Worm (Caenorhabditis elegans): ENCODE results near the gene F19G12.4.
A peak's percentile ranks its signal among the peaks of the same experiment; 100 is the strongest.

Gene F19G12.4

DNA sequence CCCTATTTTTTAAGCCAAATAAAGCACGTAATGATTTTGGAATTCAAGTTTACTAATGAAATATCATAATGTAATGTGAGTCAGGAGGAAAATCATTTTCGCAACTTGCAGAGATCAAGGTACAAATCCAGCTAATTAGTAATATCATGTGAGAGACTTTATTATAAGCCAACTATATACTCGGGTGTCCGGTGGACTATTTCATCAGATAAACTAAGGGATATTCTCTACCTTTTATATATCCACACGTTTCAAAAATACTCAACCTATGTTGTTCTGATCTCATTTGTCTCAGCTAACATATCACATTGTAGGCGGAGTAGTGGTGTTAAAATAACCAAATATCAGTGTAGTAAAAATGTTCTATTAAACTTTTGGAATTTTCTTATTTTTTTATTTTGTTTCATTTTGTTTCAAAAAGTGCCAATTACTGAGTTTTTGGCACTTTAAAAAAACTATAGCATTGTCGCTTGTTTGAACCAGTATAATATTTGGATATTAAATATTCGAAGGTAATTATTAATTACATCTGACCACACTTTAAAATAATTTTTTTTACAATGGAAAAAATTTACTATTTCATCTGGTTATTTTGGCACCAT, 27.6 kb upstream of the F19G12.4 start (continued):
- TF ChIP-seq T20F7.1 (GFP tag; optimal IDR thresholded peaks at IDR 0.05) (peak; percentile 88), T26A8.4 (GFP tag; IDR thresholded peaks at IDR 0.05) (peak; percentile 98), dve-1 (tag; optimal IDR thresholded peaks at IDR 0.05; ENCODE audit: insufficient read depth) (peak; percentile 94), rbr-2 (tag; optimal IDR thresholded peaks at IDR 0.05) (peak; percentile 97), pqm-1 (tag; optimal IDR thresholded peaks at IDR 0.05) (peak; percentile 19), nhr-41 (GFP tag; IDR thresholded peaks at IDR 0.05) (no peak), fkh-10 (GFP tag; optimal IDR thresholded peaks at IDR 0.05) (peak; percentile 77), ZK337.2 (GFP tag; IDR thresholded peaks at IDR 0.05) (peak; percentile 79; the same call in 1 of the 2 replicates), hlh-30 (tag; optimal IDR thresholded peaks at IDR 0.05; ENCODE audit: insufficient read depth) (peak; percentile 95), ama-1 (optimal IDR thresholded peaks at IDR 0.05) (no peak), ceh-28 (tag; optimal IDR thresholded peaks at IDR 0.05) (peak; percentile 66), attf-4 (tag; optimal IDR thresholded peaks at IDR 0.05) (no peak), mxl-3 (GFP tag; optimal IDR thresholded peaks at IDR 0.05) (peak; percentile 76), daf-16 (GFP tag; optimal IDR thresholded peaks at IDR 0.05) (peak; percentile 79 to 98), daf-16 (tag; optimal IDR thresholded peaks at IDR 0.05) (peak; percentile 82), aly-2 (tag; optimal IDR thresholded peaks at IDR 0.05) (no peak), lin-15B (tag; optimal IDR thresholded peaks at IDR 0.05) (no peak), unc-130 (GFP tag; optimal IDR thresholded peaks at IDR 0.05) (no peak), ztf-7 (tag; optimal IDR thresholded peaks at IDR 0.05) (peak; percentile 93), Y5F2A.4 (GFP tag; optimal IDR thresholded peaks at IDR 0.05) (peak; percentile 61), nhr-77 (tag; optimal IDR thresholded peaks at IDR 0.05) (peak; percentile 99), dmd-6 (GFP tag; IDR thresholded peaks at IDR 0.05) (peak; percentile 88)

DNA sequence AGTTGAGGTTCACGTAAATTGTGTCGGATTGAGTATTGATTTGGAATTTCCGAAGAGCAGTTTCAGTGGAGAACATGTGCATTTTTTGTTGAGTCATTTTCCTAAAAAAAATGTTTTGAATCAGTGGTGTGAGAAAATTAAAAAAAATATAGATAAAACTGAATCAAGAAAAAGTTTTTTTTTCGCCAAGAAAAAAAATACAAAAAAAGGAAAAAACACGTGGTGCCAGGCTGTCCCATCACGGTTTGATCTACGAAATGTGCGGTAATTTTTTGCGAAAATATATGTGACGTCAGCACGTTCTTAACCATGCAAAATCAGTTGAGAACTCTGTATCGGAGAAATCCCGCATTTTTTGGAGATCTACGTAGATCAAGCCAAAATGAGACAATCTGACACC, 23.2 kb upstream of the F19G12.4 start, which contains the start of gene F56C3.9:
Gene F56C3.9 (minus strand): TSS at position 101 of the 400 bp plus-strand sequence.
- no peak for TF ChIP-seq F10B5.3 (tag; optimal IDR thresholded peaks at IDR 0.05)
- TF ChIP-seq lin-1 (GFP tag; IDR thresholded peaks at IDR 0.05), result no peak
- no peak for TF ChIP-seq hlh-30 (tag; optimal IDR thresholded peaks at IDR 0.05; ENCODE audit: insufficient read depth)
- TF ChIP-seq madf-9 (GFP tag; conservative IDR thresholded peaks at IDR 0.05), result no peak
- no peak for TF ChIP-seq zag-1 (tag; optimal IDR thresholded peaks at IDR 0.05)
- TF ChIP-seq cey-2 (tag; optimal IDR thresholded peaks at IDR 0.05; ENCODE audit: borderline replicate concordance, insufficient read depth), result no peak
- no peak for TF ChIP-seq ceh-20 (GFP tag; IDR thresholded peaks at IDR 0.05)
- no peak for TF ChIP-seq Y5F2A.4 (GFP tag; optimal IDR thresholded peaks at IDR 0.05)
- no peak for TF ChIP-seq zip-2 (tag; optimal IDR thresholded peaks at IDR 0.05)
- no peak for TF ChIP-seq php-3 (GFP tag; IDR thresholded peaks at IDR 0.05)

DNA sequence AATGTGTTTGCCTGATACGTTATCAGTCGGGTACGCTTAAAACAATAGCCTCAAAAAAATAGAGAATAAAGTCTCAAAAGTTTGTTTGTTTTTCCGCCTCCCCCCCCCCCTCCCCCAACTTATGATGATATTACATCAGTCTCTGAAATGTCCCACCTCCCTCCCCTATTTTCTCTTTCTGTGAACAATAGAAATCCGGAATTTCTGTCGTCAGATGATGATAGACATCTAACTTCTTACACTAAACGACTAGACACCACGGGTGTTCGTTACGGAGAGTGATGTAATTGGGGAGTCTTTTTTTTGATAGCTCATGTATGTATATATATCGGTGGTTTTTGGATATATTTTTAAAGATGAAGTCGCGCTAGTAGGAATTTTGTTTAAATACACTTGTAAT, 22.7 kb upstream of the F19G12.4 start:
- peak; percentile 32 for TF ChIP-seq hlh-30 (tag; optimal IDR thresholded peaks at IDR 0.05; ENCODE audit: insufficient read depth)
- peak; percentile 0 for TF ChIP-seq hlh-11 (tag; optimal IDR thresholded peaks at IDR 0.05)
- TF ChIP-seq madf-5 (GFP tag; IDR thresholded peaks at IDR 0.05), result no peak
- TF ChIP-seq nhr-10 (tag; optimal IDR thresholded peaks at IDR 0.05), result no peak
- peak; percentile 72; the same call in 1 of the 2 replicates for TF ChIP-seq zip-11 (GFP tag; IDR thresholded peaks at IDR 0.05)
- no peak for TF ChIP-seq unc-62 (GFP tag; optimal IDR thresholded peaks at IDR 0.05 in 1 of 2)
- no peak for TF ChIP-seq unc-62 (tag; optimal IDR thresholded peaks at IDR 0.05)
- TF ChIP-seq ztf-7 (tag; optimal IDR thresholded peaks at IDR 0.05), result peak; percentile 86
- TF ChIP-seq daf-12 (tag; optimal IDR thresholded peaks at IDR 0.05), result no peak
- TF ChIP-seq daf-8 (GFP tag; IDR thresholded peaks at IDR 0.05), result no peak
